Fruit fly (Drosophila melanogaster): ENCODE results near the gene CG31730.
A peak's percentile ranks its signal among the peaks of the same experiment; 100 is the strongest.

The CG31730 gene

DNA sequence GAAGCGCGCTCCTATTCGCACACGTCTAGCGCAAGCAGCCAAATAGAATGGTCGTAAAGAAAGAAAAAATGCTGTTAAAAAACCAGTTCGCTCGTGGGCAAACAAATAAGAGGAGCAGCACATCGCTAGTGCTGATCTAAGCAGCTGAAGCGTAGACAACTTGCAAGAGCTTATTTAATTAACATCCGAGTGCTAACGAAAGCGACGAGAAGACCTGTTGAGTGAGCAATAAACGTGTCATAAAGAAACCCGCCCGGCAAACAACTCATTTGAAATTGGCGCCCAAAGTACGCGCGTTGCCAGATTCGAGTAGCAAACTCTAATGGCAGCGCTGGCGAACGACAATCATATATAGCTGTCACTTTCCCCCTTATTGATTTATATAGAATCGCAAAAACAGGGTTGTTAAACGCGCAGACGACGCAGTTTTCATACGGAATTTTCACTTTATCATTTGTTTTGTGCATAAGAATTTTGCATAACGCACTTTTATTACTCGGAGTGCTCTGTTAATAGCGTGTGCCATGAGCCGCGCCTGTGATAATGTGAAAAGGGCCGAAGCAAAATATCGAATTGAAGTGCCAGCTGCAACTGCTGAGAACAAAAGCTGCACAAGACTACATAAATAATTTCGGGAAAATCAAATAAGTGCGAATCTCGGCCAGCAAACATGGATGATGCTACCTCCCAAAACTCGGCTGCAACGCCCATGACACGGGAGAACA lies 36.6 kb upstream of the CG31730 start (continued):
- no peak for TF ChIP-seq CG11723 (GFP tag; optimal IDR thresholded peaks at IDR 0.05)
- no peak for TF ChIP-seq Ravus (GFP tag; IDR thresholded peaks at IDR 0.05)
- TF ChIP-seq CG43689 (GFP tag; IDR thresholded peaks at IDR 0.05): no peak
- TF ChIP-seq CG18476 (GFP tag; optimal IDR thresholded peaks at IDR 0.05): no peak
- no peak for TF ChIP-seq CG8359 (GFP tag; optimal IDR thresholded peaks at IDR 0.05; ENCODE audit: borderline replicate concordance)
- TF ChIP-seq oc (tag; optimal IDR thresholded peaks at IDR 0.05): no peak
- no peak for TF ChIP-seq CG2889 (GFP tag; IDR thresholded peaks at IDR 0.05)
- no peak for TF ChIP-seq cato (GFP tag; optimal IDR thresholded peaks at IDR 0.05; ENCODE audit: borderline replicate concordance)
- no peak for TF ChIP-seq CG8388 (GFP tag; optimal IDR thresholded peaks at IDR 0.05)
- TF ChIP-seq CG13123 (GFP tag; optimal IDR thresholded peaks at IDR 0.05): no peak
- TF ChIP-seq Xbp1 (GFP tag; optimal IDR thresholded peaks at IDR 0.05): no peak
- peak; percentile 17; the same call in 1 of the 2 replicates for TF ChIP-seq CG4360 (GFP tag; IDR thresholded peaks at IDR 0.05)
- no peak for TF ChIP-seq Usf (GFP tag; optimal IDR thresholded peaks at IDR 0.05)
- peak; percentile 26; the same call in 1 of the 2 replicates for TF ChIP-seq vvl (GFP tag; IDR thresholded peaks at IDR 0.05)
- TF ChIP-seq gcm2 (GFP tag; optimal IDR thresholded peaks at IDR 0.05): no peak
- TF ChIP-seq abd-A (tag; optimal IDR thresholded peaks at IDR 0.05): peak; percentile 79
- no peak for TF ChIP-seq pros (GFP tag; optimal IDR thresholded peaks at IDR 0.05)
- TF ChIP-seq sd (tag; optimal IDR thresholded peaks at IDR 0.05): peak; percentile 70
- no peak for TF ChIP-seq PHDP (tag; optimal IDR thresholded peaks at IDR 0.05)
- peak; percentile 7 for TF ChIP-seq mam (GFP tag; optimal IDR thresholded peaks at IDR 0.05)
- TF ChIP-seq CG11696 (GFP tag; IDR thresholded peaks at IDR 0.05): no peak
- TF ChIP-seq ind (GFP tag; optimal IDR thresholded peaks at IDR 0.05): no peak
- TF ChIP-seq nerfin-1 (tag; optimal IDR thresholded peaks at IDR 0.05): peak; percentile 98
- TF ChIP-seq toy (GFP tag; IDR thresholded peaks at IDR 0.05): no peak
- TF ChIP-seq CG14050 (GFP tag; IDR thresholded peaks at IDR 0.05): no peak
- no peak for TF ChIP-seq CG30403 (GFP tag; optimal IDR thresholded peaks at IDR 0.05)
- TF ChIP-seq CG10654 (GFP tag; optimal IDR thresholded peaks at IDR 0.05): no peak
- no peak for TF ChIP-seq pan (optimal IDR thresholded peaks at IDR 0.05)
- TF ChIP-seq pan (GFP tag; optimal IDR thresholded peaks at IDR 0.05 in 1 of 2, IDR thresholded peaks at IDR 0.05 in 1 of 2): no peak
- no peak for TF ChIP-seq Dfd (GFP tag; optimal IDR thresholded peaks at IDR 0.05)
- no peak for TF ChIP-seq CG15011 (GFP tag; optimal IDR thresholded peaks at IDR 0.05)
- TF ChIP-seq btn (GFP tag; optimal IDR thresholded peaks at IDR 0.05): no peak
- TF ChIP-seq CG8924 (tag; optimal IDR thresholded peaks at IDR 0.05): no peak
- no peak for TF ChIP-seq CG14667 (GFP tag; IDR thresholded peaks at IDR 0.05)
- no peak for TF ChIP-seq her (GFP tag; optimal IDR thresholded peaks at IDR 0.05)
- peak; percentile 4 for TF ChIP-seq dm (GFP tag; optimal IDR thresholded peaks at IDR 0.05)
- TF ChIP-seq CG13624 (GFP tag; optimal IDR thresholded peaks at IDR 0.05): peak; percentile 82
- no peak for TF ChIP-seq Hsf (GFP tag; optimal IDR thresholded peaks at IDR 0.05)
- no peak for TF ChIP-seq kni (GFP tag; optimal IDR thresholded peaks at IDR 0.05)
- TF ChIP-seq disco-r (GFP tag; optimal IDR thresholded peaks at IDR 0.05): peak; percentile 9
- no peak for TF ChIP-seq CG32767 (GFP tag; IDR thresholded peaks at IDR 0.05)
- no peak; the same call in 2 of the 3 replicates for TF ChIP-seq zen2 (GFP tag; IDR thresholded peaks at IDR 0.05; ENCODE audit: partially characterized antibody)
- TF ChIP-seq CG6175 (GFP tag; IDR thresholded peaks at IDR 0.05): no peak
- TF ChIP-seq Meics (GFP tag; optimal IDR thresholded peaks at IDR 0.05): no peak
- TF ChIP-seq Sox102F (GFP tag; optimal IDR thresholded peaks at IDR 0.05): no peak
- TF ChIP-seq CG12391 (tag; optimal IDR thresholded peaks at IDR 0.05): no peak
- no peak for TF ChIP-seq CkIIα-i1 (GFP tag; IDR thresholded peaks at IDR 0.05)
- peak; percentile 72 for TF ChIP-seq Opbp (GFP tag; IDR thresholded peaks at IDR 0.05; ENCODE audit: partially characterized antibody)
- no peak for TF ChIP-seq aop (GFP tag; IDR thresholded peaks at IDR 0.05)
- no peak for TF ChIP-seq CG5180 (GFP tag; optimal IDR thresholded peaks at IDR 0.05)
- TF ChIP-seq CG3838 (GFP tag; optimal IDR thresholded peaks at IDR 0.05): no peak

Data from whole organism, embryonic.